Fruit fly (Drosophila melanogaster): Measurements from ENCODE around the gene glec.

DNA sequence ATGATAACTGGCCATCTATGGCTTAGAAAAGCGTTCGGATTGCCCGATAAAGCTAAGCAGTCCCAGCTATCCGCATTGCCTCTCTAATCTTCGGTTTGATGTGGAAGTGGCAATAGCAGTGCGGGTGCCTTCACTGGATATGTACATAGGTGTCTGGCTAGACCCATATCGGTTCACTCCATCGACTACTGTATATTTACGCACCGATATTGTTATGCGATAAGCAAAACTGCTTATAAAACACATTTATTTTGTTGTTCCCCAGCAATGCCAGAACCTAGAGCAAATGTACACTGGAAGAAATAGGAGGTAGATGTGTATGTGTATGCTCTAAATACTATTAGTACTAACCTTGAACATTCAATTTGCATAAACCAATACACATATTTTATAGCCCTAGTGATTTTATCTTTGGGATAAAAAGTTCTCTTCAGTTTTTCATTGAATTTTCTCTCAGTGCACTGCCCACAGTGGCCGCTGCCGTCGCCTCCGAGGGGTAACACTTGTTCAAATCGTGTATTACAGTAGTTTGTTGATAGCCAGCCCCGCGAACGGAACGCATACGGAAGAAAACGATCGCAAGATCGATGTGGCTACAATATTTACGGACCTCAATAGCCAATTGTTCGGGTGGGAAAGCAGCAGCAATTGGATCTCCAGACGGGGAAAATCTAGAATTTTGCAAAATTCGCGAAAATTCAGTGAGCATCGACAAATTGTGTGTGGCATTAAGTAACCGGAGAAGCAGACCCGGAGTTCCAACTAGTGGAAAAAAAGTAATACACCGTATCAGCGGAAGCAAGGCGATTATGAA, 14.3 kb upstream of the glec start, which contains the start of gene CG31431:
- TF ChIP-seq dl (GFP tag; optimal IDR thresholded peaks at IDR 0.05; ENCODE audit: insufficient read depth in 1 of 2, partially characterized antibody in 2 of 2): no peak
- no peak for TF ChIP-seq Vsx2 (GFP tag; optimal IDR thresholded peaks at IDR 0.05; ENCODE audit: partially characterized antibody)
- TF ChIP-seq CrebA (GFP tag; optimal IDR thresholded peaks at IDR 0.05; ENCODE audit: borderline replicate concordance): no peak
- TF ChIP-seq OdsH (GFP tag; optimal IDR thresholded peaks at IDR 0.05): peak; percentile 81
- no peak for TF ChIP-seq pan (optimal IDR thresholded peaks at IDR 0.05)
- TF ChIP-seq psq (GFP tag; optimal IDR thresholded peaks at IDR 0.05): peak; percentile 70
- peak; percentile 97 for TF ChIP-seq sv (GFP tag; optimal IDR thresholded peaks at IDR 0.05)
- no peak for TF ChIP-seq Hr78 (GFP tag; optimal IDR thresholded peaks at IDR 0.05)
- TF ChIP-seq Abd-B (GFP tag; optimal IDR thresholded peaks at IDR 0.05): no peak

Data from whole organism, wandering third instar larva.